Worm (Caenorhabditis elegans) whole organism, L1 larva: ENCODE results near the gene C28G1.2.

ENCODE experiments used
- C16A3.4 ChIP-seq: fragments of 150-350 bp; optimal IDR thresholded peaks from 2 replicates; lab custom pipeline; 2014; ENCODE audit warnings: missing biosample characterization, missing genetic modification characterization
- C34B4.2 ChIP-seq: sonication (generic microtip); optimal IDR thresholded peaks from 2 replicates; lab custom pipeline; 2017; ENCODE audit warnings: mild to moderate bottlenecking, missing genetic modification characterization, missing compliant biosample characterization
- F16B12.6 ChIP-seq: fragments of 150-350 bp; optimal IDR thresholded peaks from 2 replicates; lab custom pipeline; 2014; ENCODE audit warnings: missing biosample characterization, missing genetic modification characterization
- Y116A8C.19 ChIP-seq: sonication (generic microtip); optimal IDR thresholded peaks from 2 replicates; lab custom pipeline; 2016; ENCODE audit warnings: missing compliant biosample characterization, missing genetic modification characterization, borderline replicate concordance
- alr-1 ChIP-seq: fragments of 200-800 bp; sonication (Bioruptor generic); optimal IDR thresholded peaks from 2 replicates; lab custom pipeline; 2018; ENCODE audit warnings: borderline replicate concordance, mild to moderate bottlenecking, missing genetic modification characterization, missing compliant biosample characterization
- aly-2 ChIP-seq: fragments of 150-350 bp; optimal IDR thresholded peaks from 2 replicates; lab custom pipeline; 2014; ENCODE audit warnings: missing biosample characterization, missing genetic modification characterization
- ama-1 ChIP-seq: fragments of 150-350 bp; optimal IDR thresholded peaks from 2 replicates; lab custom pipeline; 2014
- ceh-8 ChIP-seq: fragments of 200-800 bp; sonication (Bioruptor generic); optimal IDR thresholded peaks from 2 replicates; lab custom pipeline; 2018; ENCODE audit warnings: mild to moderate bottlenecking, missing genetic modification characterization, moderate library complexity, missing compliant biosample characterization
- ceh-82 ChIP-seq, 3 experiments: fragments of 150-350 bp in 1 of 3; sonication (generic microtip) in 2 of 3; optimal IDR thresholded peaks; 2 replicates each; lab custom pipeline; 2014 to 2017; ENCODE audit warnings: missing biosample characterization in 3 of 3, missing genetic modification characterization in 3 of 3
- ceh-88 ChIP-seq: fragments of 200-800 bp; sonication (Bioruptor generic); IDR thresholded peaks from 2 replicates; pipeline ENCODE4 v1.3.6; 2022; ENCODE audit warnings: missing genetic modification characterization, missing compliant biosample characterization
- ceh-90 ChIP-seq: sonication (generic microtip); optimal IDR thresholded peaks from 2 replicates; lab custom pipeline; 2016; ENCODE audit warnings: missing genetic modification characterization, missing compliant biosample characterization
- ces-1 ChIP-seq: fragments of 150-350 bp; optimal IDR thresholded peaks from 2 replicates; lab custom pipeline; 2014; ENCODE audit warnings: missing biosample characterization, missing genetic modification reagents, missing genetic modification characterization
- dsc-1 ChIP-seq: sonication (generic microtip); optimal IDR thresholded peaks from 2 replicates; lab custom pipeline; 2016; ENCODE audit warnings: mild to moderate bottlenecking, missing genetic modification characterization, missing compliant biosample characterization
- efl-1 ChIP-seq, 4 experiments: fragments of 150-350 bp; optimal IDR thresholded peaks in 3 of 4; peaks in 1 of 4; 1 replicate in 1 of 4; 2 replicates in 3 of 4; lab custom pipeline; 2014; ENCODE audit warnings: missing biosample characterization in 2 of 4, missing genetic modification characterization in 2 of 4, missing genetic modification reagents in 2 of 4
- egl-13 ChIP-seq: sonication (generic microtip); optimal IDR thresholded peaks from 2 replicates; lab custom pipeline; 2016; ENCODE audit warnings: missing genotype, missing genetic modification reagents, missing genetic modification characterization, missing compliant biosample characterization
- elt-2 ChIP-seq: sonication (generic microtip); optimal IDR thresholded peaks from 2 replicates; lab custom pipeline; 2016; ENCODE audit warnings: missing genetic modification characterization, mild to moderate bottlenecking, inconsistent platforms, missing compliant biosample characterization, missing genetic modification reagents
- elt-3 ChIP-seq, 6 experiments: fragments of 150-350 bp in 1 of 6; sonication (generic microtip); optimal IDR thresholded peaks; 2 replicates each; lab custom pipeline; 2017 to 2018; ENCODE audit warnings: missing biosample characterization in 6 of 6, missing genetic modification characterization in 6 of 6, inconsistent platforms in 1 of 6
- fos-1 ChIP-seq: fragments of 150-350 bp; optimal IDR thresholded peaks from 2 replicates; lab custom pipeline; 2014; ENCODE audit warnings: missing biosample characterization, missing genetic modification characterization
- grh-1 ChIP-seq: fragments of 200-800 bp; sonication (Bioruptor generic); IDR thresholded peaks from 2 replicates; pipeline ENCODE4 v1.3.6; 2022; ENCODE audit warnings: missing genetic modification reagents, missing genetic modification characterization, missing compliant biosample characterization
- hpl-2 ChIP-seq: fragments of 150-350 bp; optimal IDR thresholded peaks from 2 replicates; lab custom pipeline; 2014; ENCODE audit warnings: missing biosample characterization, missing genetic modification reagents, missing genetic modification characterization
- irx-1 ChIP-seq: sonication (generic microtip); optimal IDR thresholded peaks from 2 replicates; lab custom pipeline; 2016; ENCODE audit warnings: missing genetic modification characterization, missing compliant biosample characterization
- isw-1 ChIP-seq: fragments of 200-800 bp; sonication (Bioruptor generic); IDR thresholded peaks from 2 replicates; pipeline ENCODE4 v1.3.6; 2022; ENCODE audit warnings: missing genetic modification characterization, missing compliant biosample characterization
- lin-13 ChIP-seq: fragments of 150-350 bp; optimal IDR thresholded peaks from 2 replicates; lab custom pipeline; 2014; ENCODE audit warnings: missing biosample characterization, missing genetic modification reagents, missing genetic modification characterization
- lin-14 ChIP-seq: fragments of 200-800 bp; sonication (Bioruptor generic); optimal IDR thresholded peaks from 2 replicates; lab custom pipeline; 2018; ENCODE audit warnings: mild to moderate bottlenecking, missing genetic modification characterization, moderate library complexity, missing compliant biosample characterization
- lin-35 ChIP-seq, 2 experiments: fragments of 150-350 bp; optimal IDR thresholded peaks; 2 replicates each; lab custom pipeline; 2014; ENCODE audit warnings: missing biosample characterization in 2 of 2, missing genetic modification characterization in 2 of 2, missing genetic modification reagents in 2 of 2
- lsy-2 ChIP-seq, 2 experiments: fragments of 150-350 bp; optimal IDR thresholded peaks; 2 replicates each; lab custom pipeline; 2014; ENCODE audit warnings: missing biosample characterization in 2 of 2, missing genetic modification characterization in 2 of 2
- mab-9 ChIP-seq: fragments of 200-800 bp; sonication (Bioruptor generic); IDR thresholded peaks from 2 replicates; pipeline ENCODE4 v1.3.6; 2022; ENCODE audit warnings: missing genetic modification reagents, missing genetic modification characterization, missing compliant biosample characterization
- mef-2 ChIP-seq: fragments of 150-350 bp; optimal IDR thresholded peaks from 2 replicates; lab custom pipeline; 2014; ENCODE audit warnings: missing biosample characterization, missing genetic modification characterization
- mep-1 ChIP-seq: fragments of 150-350 bp; optimal IDR thresholded peaks from 2 replicates; lab custom pipeline; 2014; ENCODE audit warnings: missing biosample characterization, missing genetic modification characterization
- nhr-11 ChIP-seq: fragments of 150-350 bp; optimal IDR thresholded peaks from 2 replicates; lab custom pipeline; 2014; ENCODE audit warnings: missing biosample characterization, missing genetic modification characterization
- nhr-20 ChIP-seq: sonication (generic microtip); optimal IDR thresholded peaks from 2 replicates; lab custom pipeline; 2016; ENCODE audit warnings: mild to moderate bottlenecking, missing genetic modification characterization, missing compliant biosample characterization
- nhr-71 ChIP-seq: sonication (generic microtip); optimal IDR thresholded peaks from 2 replicates; lab custom pipeline; 2016; ENCODE audit warnings: mild to moderate bottlenecking, missing genetic modification characterization, moderate library complexity, missing compliant biosample characterization
- nhr-76 ChIP-seq: sonication (generic microtip); optimal IDR thresholded peaks from 2 replicates; lab custom pipeline; 2017; ENCODE audit warnings: missing biosample characterization, missing genetic modification characterization
- nhr-77 ChIP-seq: fragments of 150-350 bp; optimal IDR thresholded peaks from 2 replicates; lab custom pipeline; 2014; ENCODE audit warnings: missing biosample characterization, missing genetic modification characterization
- nhr-84 ChIP-seq: sonication (generic microtip); optimal IDR thresholded peaks from 2 replicates; lab custom pipeline; 2017; ENCODE audit warnings: missing biosample characterization, missing genetic modification characterization
- nhr-85 ChIP-seq: sonication (generic microtip); peaks from one replicate; lab custom pipeline; 2016; ENCODE audit warnings: missing genetic modification characterization, inconsistent platforms, missing compliant biosample characterization
- pax-3 ChIP-seq: fragments of 200-800 bp; sonication (Bioruptor generic); optimal IDR thresholded peaks from 2 replicates; lab custom pipeline; 2018; ENCODE audit warnings: mild to moderate bottlenecking, missing genetic modification characterization, moderate library complexity, missing compliant biosample characterization
- pqm-1 ChIP-seq: sonication (generic microtip); optimal IDR thresholded peaks from 3 replicates; lab custom pipeline; 2017; ENCODE audit warnings: missing biosample characterization, missing genetic modification characterization
- rnt-1 ChIP-seq: sonication (generic microtip); optimal IDR thresholded peaks from 2 replicates; lab custom pipeline; 2016; ENCODE audit warnings: mild to moderate bottlenecking, missing genetic modification characterization, moderate library complexity, missing compliant biosample characterization
- skn-1 ChIP-seq: fragments of 150-350 bp; optimal IDR thresholded peaks from 2 replicates; lab custom pipeline; 2014; ENCODE audit warnings: missing biosample characterization, missing genetic modification characterization
- snu-23 ChIP-seq: sonication (generic microtip); optimal IDR thresholded peaks from 2 replicates; lab custom pipeline; 2016; ENCODE audit warnings: missing genetic modification characterization, missing compliant biosample characterization
- sox-4 ChIP-seq: sonication (generic microtip); optimal IDR thresholded peaks from 2 replicates; lab custom pipeline; 2016; ENCODE audit warnings: missing genetic modification characterization, missing compliant biosample characterization
- sptf-1 ChIP-seq: fragments of 150-350 bp; optimal IDR thresholded peaks from 2 replicates; lab custom pipeline; 2014; ENCODE audit warnings: missing biosample characterization, missing genetic modification characterization
- tlp-1 ChIP-seq: fragments of 150-350 bp; optimal IDR thresholded peaks from 2 replicates; lab custom pipeline; 2014; ENCODE audit warnings: missing biosample characterization, missing genetic modification characterization
- unc-30 ChIP-seq: sonication (generic microtip); optimal IDR thresholded peaks from 2 replicates; lab custom pipeline; 2017; ENCODE audit warnings: missing biosample characterization, missing genetic modification characterization
- unc-86 ChIP-seq: sonication (generic microtip); optimal IDR thresholded peaks from 2 replicates; lab custom pipeline; 2016; ENCODE audit warnings: missing genetic modification characterization, missing compliant biosample characterization
- unc-98 ChIP-seq: fragments of 200-800 bp; sonication (Bioruptor generic); IDR thresholded peaks from 2 replicates; pipeline ENCODE4 v1.3.6; 2022; ENCODE audit warnings: missing genetic modification characterization, missing compliant biosample characterization
- xbp-1 ChIP-seq: sonication (generic microtip); optimal IDR thresholded peaks from 2 replicates; lab custom pipeline; 2016; ENCODE audit warnings: missing genetic modification characterization, missing compliant biosample characterization
- zip-4 ChIP-seq: fragments of 200-800 bp; sonication (Bioruptor generic); optimal IDR thresholded peaks from 2 replicates; lab custom pipeline; 2018; ENCODE audit warnings: mild to moderate bottlenecking, missing genetic modification characterization, moderate library complexity, missing compliant biosample characterization
- ztf-11 ChIP-seq, 2 experiments: sonication (generic microtip); optimal IDR thresholded peaks; 2 replicates each; lab custom pipeline; 2016 to 2017; ENCODE audit warnings: missing genetic modification characterization in 2 of 2, missing biosample characterization in 1 of 2, missing compliant biosample characterization in 1 of 2

The C28G1.2 gene

ce11 chrX:8808740-8809139 is 27.1 kb upstream of the C28G1.2 start:
- TF ChIP-seq aly-2 (tag; lab: Kevin White, UChicago) = no peak
- TF ChIP-seq ceh-90 (tag; lab: Kevin White, UChicago) = no peak
- no peak for TF ChIP-seq ces-1 (GFP tag; lab: Kevin White, UChicago)
- TF ChIP-seq irx-1 (tag; lab: Kevin White, UChicago) = no peak
- TF ChIP-seq skn-1 (tag; lab: Kevin White, UChicago) = no peak
- TF ChIP-seq fos-1 (tag; lab: Kevin White, UChicago) = no peak

ce11 chrX:8810908-8811307 is 24.9 kb upstream of the C28G1.2 start, which contains the start of gene R04E5.9:
Gene R04E5.9 (minus strand): TSS chrX:8811142.
- TF ChIP-seq aly-2 (tag; lab: Kevin White, UChicago) (no peak), dsc-1 (tag; lab: Kevin White, UChicago) (peak; percentile 76), nhr-84 (tag; lab: Kevin White, UChicago) (no peak), elt-3 (tag; optimal IDR thresholded peaks at IDR 0.05; lab: Kevin White, UChicago) (peak in 2 of 6 experiments; percentile 19 to 20), isw-1 (GFP tag; lab: Robert Waterston, UW) (peak; percentile 71), rnt-1 (tag; lab: Kevin White, UChicago) (peak; percentile 71), mef-2 (tag; lab: Kevin White, UChicago) (peak; percentile 57), zip-4 (GFP tag; lab: Kevin White, UChicago) (peak; percentile 32), C34B4.2 (no peak), lsy-2 (tag; optimal IDR thresholded peaks at IDR 0.05; lab: Kevin White, UChicago) (peak; percentile 65 to 85), nhr-77 (tag; lab: Kevin White, UChicago) (peak; percentile 72), ceh-90 (tag; lab: Kevin White, UChicago) (no peak), ztf-11 (tag; optimal IDR thresholded peaks at IDR 0.05; lab: Kevin White, UChicago) (peak in 1 of 2 experiments; percentile 56), F16B12.6 (peak; percentile 44), nhr-20 (tag; lab: Kevin White, UChicago) (peak; percentile 86), xbp-1 (tag; lab: Kevin White, UChicago) (peak; percentile 78), mep-1 (tag; lab: Kevin White, UChicago) (peak; percentile 94), nhr-85 (peak; percentile 82), nhr-11 (peak; percentile 53), irx-1 (tag; lab: Kevin White, UChicago) (peak; percentile 62), skn-1 (tag; lab: Kevin White, UChicago) (peak; percentile 76), nhr-71 (tag; lab: Kevin White, UChicago) (peak; percentile 92), snu-23 (peak; percentile 89), lin-13 (peak; percentile 63), unc-30 (no peak), grh-1 (GFP tag; lab: Robert Waterston, UW) (0 out of 2 replicates have a peak, but pooled peaks have one; percentile 34), C16A3.4 (peak; percentile 75), ama-1 (lab: Kevin White, UChicago) (peak; percentile 21), alr-1 (tag; lab: Kevin White, UChicago) (no peak), ceh-8 (GFP tag; lab: Kevin White, UChicago) (peak; percentile 13), lin-35 (GFP tag; optimal IDR thresholded peaks at IDR 0.05; lab: Kevin White, UChicago) (peak; percentile 63 to 81), mab-9 (GFP tag; lab: Robert Waterston, UW) (peak; percentile 69), ceh-82 (tag; optimal IDR thresholded peaks at IDR 0.05; lab: Kevin White, UChicago) (peak; percentile 74 to 91 (median 87)), hpl-2 (GFP tag; lab: Kevin White, UChicago) (peak; percentile 27), unc-98 (no peak), elt-2 (peak; percentile 80), egl-13 (tag; lab: Kevin White, UChicago) (peak; percentile 89), unc-86 (peak; percentile 91), tlp-1 (tag; lab: Kevin White, UChicago) (no peak), lin-14 (GFP tag; lab: Kevin White, UChicago) (peak; percentile 99), fos-1 (tag; lab: Kevin White, UChicago) (peak; percentile 79), Y116A8C.19 (tag; lab: Kevin White, UChicago) (no peak), efl-1 (optimal IDR thresholded peaks at IDR 0.05; lab: Kevin White, UChicago) (peak; percentile 62 to 80), efl-1 (GFP tag; optimal IDR thresholded peaks at IDR 0.05 in 1 of 2; lab: Kevin White, UChicago) (peak; percentile 47 to 94), sptf-1 (no peak), pqm-1 (tag; lab: Kevin White, UChicago) (no peak), nhr-76 (peak; percentile 7), pax-3 (tag; lab: Kevin White, UChicago) (peak; percentile 68), ceh-88 (peak; percentile 68; the same call in 1 of the 2 replicates), sox-4 (tag; lab: Kevin White, UChicago) (peak; percentile 69)
